Worm (Caenorhabditis elegans) whole organism, young adult: ENCODE results near the gene exh-1.

ENCODE experiments used
- B0261.1 ChIP-seq: sonication (generic microtip); optimal IDR thresholded peaks from 2 replicates; lab custom pipeline; 2016; ENCODE audit warnings: mild to moderate bottlenecking, missing genetic modification characterization, moderate library complexity, missing compliant biosample characterization
- B0336.3 ChIP-seq: fragments of 200-800 bp; sonication (Bioruptor generic); IDR thresholded peaks from 2 replicates; pipeline ENCODE4 v1.3.6; 2022; ENCODE audit warnings: missing genetic modification characterization, missing compliant biosample characterization
- F23B12.7 ChIP-seq: sonication (generic microtip); optimal IDR thresholded peaks from 2 replicates; lab custom pipeline; 2017; ENCODE audit warnings: missing genetic modification characterization, mild to moderate bottlenecking, missing compliant biosample characterization, antibody characterized with exemption, moderate library complexity; ENCODE audit not compliant: insufficient read depth
- F33H1.4 ChIP-seq: fragments of 200-800 bp; sonication (Bioruptor generic); IDR thresholded peaks from 2 replicates; pipeline ENCODE4 v1.3.6; 2022; ENCODE audit warnings: missing genetic modification reagents, missing genetic modification characterization, missing compliant biosample characterization
- F39B2.1 ChIP-seq: fragments of 200-800 bp; sonication (Bioruptor generic); IDR thresholded peaks from 2 replicates; pipeline ENCODE4 v1.3.6; 2022; ENCODE audit warnings: missing genetic modification reagents, missing genetic modification characterization, missing compliant biosample characterization
- F57A8.1 ChIP-seq: fragments of 200-800 bp; sonication (Bioruptor generic); optimal IDR thresholded peaks from 2 replicates; lab custom pipeline; 2018; ENCODE audit warnings: mild to moderate bottlenecking, missing genetic modification characterization, moderate library complexity, missing compliant biosample characterization
- F57C9.4 ChIP-seq: sonication (generic microtip); optimal IDR thresholded peaks from 2 replicates; lab custom pipeline; 2017; ENCODE audit warnings: mild to moderate bottlenecking, missing genetic modification characterization, missing compliant biosample characterization
- ZK185.1 ChIP-seq: sonication (generic microtip); optimal IDR thresholded peaks from 2 replicates; lab custom pipeline; 2016; ENCODE audit warnings: mild to moderate bottlenecking, missing genetic modification characterization, missing compliant biosample characterization; ENCODE audit not compliant: poor library complexity, severe bottlenecking
- ama-1 ChIP-seq, 3 experiments: fragments of 150-350 bp in 1 of 3; sonication (generic microtip) in 2 of 3; optimal IDR thresholded peaks; 2 replicates each; lab custom pipeline; 2014 to 2018; ENCODE audit warnings: missing biosample characterization in 2 of 3, missing genetic modification characterization in 2 of 3, missing genetic modification reagents in 2 of 3
- athp-1 ChIP-seq: sonication (generic microtip); optimal IDR thresholded peaks from 2 replicates; lab custom pipeline; 2017; ENCODE audit warnings: mild to moderate bottlenecking, missing genetic modification characterization, missing compliant biosample characterization
- attf-3 ChIP-seq: fragments of 200-800 bp; sonication (Bioruptor generic); conservative IDR thresholded peaks from 2 replicates; pipeline ENCODE4 v1.3.6; 2022; ENCODE audit warnings: missing genetic modification reagents, missing genetic modification characterization, missing compliant biosample characterization
- attf-5 ChIP-seq: fragments of 200-800 bp; sonication (Bioruptor generic); optimal IDR thresholded peaks from 2 replicates; lab custom pipeline; 2018; ENCODE audit warnings: mild to moderate bottlenecking, missing genetic modification characterization, missing compliant biosample characterization
- attf-6 ChIP-seq: fragments of 200-800 bp; sonication (Bioruptor generic); IDR thresholded peaks from 2 replicates; pipeline ENCODE4 v1.3.6; 2022; ENCODE audit warnings: missing genetic modification reagents, missing genetic modification characterization, missing compliant biosample characterization
- ccch-3 ChIP-seq: fragments of 200-800 bp; sonication (Bioruptor generic); optimal IDR thresholded peaks from 2 replicates; lab custom pipeline; 2018; ENCODE audit warnings: mild to moderate bottlenecking, missing genetic modification characterization, missing compliant biosample characterization
- cebp-1 ChIP-seq, 2 experiments: fragments of 200-800 bp in 1 of 2; sonication (Bioruptor generic) in 1 of 2; sonication (generic microtip) in 1 of 2; IDR thresholded peaks in 1 of 2; optimal IDR thresholded peaks in 1 of 2; 2 replicates each; pipeline versions ENCODE4 v1.3.6 to Lab custom; 2017 to 2022; ENCODE audit warnings: missing compliant biosample characterization in 2 of 2, missing genetic modification characterization in 2 of 2, mild to moderate bottlenecking in 1 of 2, missing genetic modification reagents in 1 of 2, moderate library complexity in 1 of 2
- ceh-100 ChIP-seq: fragments of 200-800 bp; sonication (Bioruptor generic); IDR thresholded peaks from 2 replicates; pipeline ENCODE4 v1.3.6; 2022; ENCODE audit warnings: missing genetic modification reagents, missing genetic modification characterization, missing compliant biosample characterization
- ceh-40 ChIP-seq: fragments of 200-800 bp; sonication (Bioruptor generic); IDR thresholded peaks from 2 replicates; pipeline ENCODE4 v1.3.6; 2022; ENCODE audit warnings: missing genetic modification characterization, missing compliant biosample characterization
- dox-1 ChIP-seq: fragments of 200-800 bp; sonication (Bioruptor generic); IDR thresholded peaks from 2 replicates; pipeline ENCODE4 v1.3.6; 2022; ENCODE audit warnings: missing genetic modification reagents, missing genetic modification characterization, missing compliant biosample characterization
- dpff-1 ChIP-seq: sonication (generic microtip); optimal IDR thresholded peaks from 2 replicates; lab custom pipeline; 2017; ENCODE audit warnings: mild to moderate bottlenecking, missing genetic modification characterization, missing compliant biosample characterization
- efl-1 ChIP-seq: fragments of 150-350 bp; optimal IDR thresholded peaks from 2 replicates; lab custom pipeline; 2014; ENCODE audit warnings: missing biosample characterization, missing genetic modification reagents, missing genetic modification characterization
- ets-4 ChIP-seq: fragments of 200-800 bp; sonication (Bioruptor generic); optimal IDR thresholded peaks from 2 replicates; lab custom pipeline; 2018; ENCODE audit warnings: mild to moderate bottlenecking, missing genetic modification characterization, missing compliant biosample characterization
- fkh-3 ChIP-seq: sonication (generic microtip); optimal IDR thresholded peaks from 2 replicates; lab custom pipeline; 2016; ENCODE audit warnings: mild to moderate bottlenecking, missing genetic modification characterization, missing compliant biosample characterization
- gei-17 ChIP-seq: fragments of 200-800 bp; sonication (Bioruptor generic); optimal IDR thresholded peaks from 2 replicates; lab custom pipeline; 2018; ENCODE audit warnings: mild to moderate bottlenecking, missing genetic modification characterization, missing compliant biosample characterization
- hlh-12 ChIP-seq: sonication (generic microtip); optimal IDR thresholded peaks from 2 replicates; lab custom pipeline; 2016; ENCODE audit warnings: missing genetic modification characterization, missing compliant biosample characterization
- hmg-1.2 ChIP-seq: fragments of 200-800 bp; sonication (Bioruptor generic); IDR thresholded peaks from 2 replicates; pipeline ENCODE4 v1.3.6; 2022; ENCODE audit warnings: missing genetic modification reagents, missing genetic modification characterization, missing compliant biosample characterization
- hmg-20 ChIP-seq: fragments of 200-800 bp; sonication (Bioruptor generic); IDR thresholded peaks from 2 replicates; pipeline ENCODE4 v1.3.6; 2022; ENCODE audit warnings: missing genetic modification reagents, missing genetic modification characterization, missing compliant biosample characterization
- let-526 ChIP-seq: fragments of 200-800 bp; sonication (Bioruptor generic); IDR thresholded peaks from 2 replicates; pipeline ENCODE4 v1.3.6; 2022; ENCODE audit warnings: missing genetic modification reagents, missing genetic modification characterization, missing compliant biosample characterization
- lin-26 ChIP-seq: fragments of 200-800 bp; sonication (Bioruptor generic); IDR thresholded peaks from 2 replicates; pipeline ENCODE4 v1.3.6; 2022; ENCODE audit warnings: missing genetic modification reagents, missing genetic modification characterization, missing compliant biosample characterization
- lin-35 ChIP-seq, 3 experiments: fragments of 150-350 bp in 2 of 3; sonication (generic microtip) in 1 of 3; optimal IDR thresholded peaks; 2 replicates each; lab custom pipeline; 2014 to 2018; ENCODE audit warnings: missing biosample characterization in 3 of 3, missing genetic modification characterization in 3 of 3, missing genetic modification reagents in 3 of 3
- madf-3 ChIP-seq: fragments of 200-800 bp; sonication (Bioruptor generic); IDR thresholded peaks from 2 replicates; pipeline ENCODE4 v1.3.6; 2022; ENCODE audit warnings: missing genetic modification reagents, missing genetic modification characterization, missing compliant biosample characterization
- mcd-1 ChIP-seq: fragments of 200-800 bp; sonication (Bioruptor generic); IDR thresholded peaks from 2 replicates; pipeline ENCODE4 v1.3.6; 2022; ENCODE audit warnings: missing genetic modification reagents, missing genetic modification characterization, missing compliant biosample characterization
- mxl-1 ChIP-seq: sonication (generic microtip); optimal IDR thresholded peaks from 2 replicates; lab custom pipeline; 2016; ENCODE audit warnings: missing genetic modification characterization, missing compliant biosample characterization
- nfyb-1 ChIP-seq: fragments of 200-800 bp; sonication (Bioruptor generic); IDR thresholded peaks from 2 replicates; pipeline ENCODE4 v1.3.6; 2022; ENCODE audit warnings: missing genetic modification reagents, missing genetic modification characterization, missing compliant biosample characterization
- nhr-27 ChIP-seq: fragments of 200-800 bp; sonication (Bioruptor generic); optimal IDR thresholded peaks from 2 replicates; lab custom pipeline; 2018; ENCODE audit warnings: mild to moderate bottlenecking, missing genetic modification characterization, moderate library complexity, missing compliant biosample characterization
- nhr-80 ChIP-seq: sonication (generic microtip); optimal IDR thresholded peaks from 2 replicates; lab custom pipeline; 2016; ENCODE audit warnings: missing genetic modification characterization, missing compliant biosample characterization
- nhr-90 ChIP-seq: sonication (generic microtip); optimal IDR thresholded peaks from 2 replicates; lab custom pipeline; 2016; ENCODE audit warnings: missing genotype, mild to moderate bottlenecking, missing genetic modification characterization, missing compliant biosample characterization
- rcor-1 ChIP-seq: fragments of 200-800 bp; sonication (Bioruptor generic); IDR thresholded peaks from 2 replicates; pipeline ENCODE4 v1.3.6; 2022; ENCODE audit warnings: missing genetic modification reagents, missing genetic modification characterization, missing compliant biosample characterization
- rec-8 ChIP-seq, 2 experiments: sonication (generic microtip); optimal IDR thresholded peaks; 2 replicates each; lab custom pipeline; 2016; ENCODE audit warnings: mild to moderate bottlenecking in 2 of 2, missing genetic modification characterization in 2 of 2, missing genetic modification reagents in 2 of 2, missing genotype in 2 of 2, missing biosample characterization in 1 of 2, missing compliant biosample characterization in 1 of 2, moderate library complexity in 1 of 2
- sdz-38 ChIP-seq: sonication (generic microtip); optimal IDR thresholded peaks from 2 replicates; lab custom pipeline; 2016; ENCODE audit warnings: missing genotype, missing genetic modification characterization, missing compliant biosample characterization
- snpc-4 ChIP-seq, 5 experiments: fragments of 150-350 bp in 1 of 5; sonication (generic microtip) in 4 of 5; optimal IDR thresholded peaks; 2 replicates each; lab custom pipeline; 2014 to 2018; ENCODE audit warnings: missing genetic modification characterization in 5 of 5, missing biosample characterization in 3 of 5, antibody characterized with exemption in 2 of 5, mild to moderate bottlenecking in 2 of 5, missing compliant biosample characterization in 2 of 5, missing genotype in 2 of 5, moderate library complexity in 2 of 5, missing genetic modification reagents in 1 of 5
- somi-1 ChIP-seq: fragments of 200-800 bp; sonication (Bioruptor generic); optimal IDR thresholded peaks from 2 replicates; lab custom pipeline; 2018; ENCODE audit warnings: mild to moderate bottlenecking, missing genetic modification characterization, missing compliant biosample characterization
- tbp1 ChIP-seq: fragments of 200-800 bp; sonication (Bioruptor generic); optimal IDR thresholded peaks from 2 replicates; lab custom pipeline; 2018; ENCODE audit warnings: mild to moderate bottlenecking, missing genetic modification characterization, missing compliant biosample characterization
- ztf-18 ChIP-seq: sonication (generic microtip); optimal IDR thresholded peaks from 2 replicates; lab custom pipeline; 2016; ENCODE audit warnings: missing genotype, mild to moderate bottlenecking, missing genetic modification characterization, missing compliant biosample characterization
- ztf-22 ChIP-seq: fragments of 200-800 bp; sonication (Bioruptor generic); optimal IDR thresholded peaks from 2 replicates; lab custom pipeline; 2018; ENCODE audit warnings: mild to moderate bottlenecking, missing genetic modification characterization, moderate library complexity, missing compliant biosample characterization
- ztf-28 ChIP-seq: fragments of 200-800 bp; sonication (Bioruptor generic); IDR thresholded peaks from 2 replicates; pipeline ENCODE4 v1.3.6; 2022; ENCODE audit warnings: missing genetic modification reagents, missing genetic modification characterization, missing compliant biosample characterization
- ztf-3 ChIP-seq: fragments of 200-800 bp; sonication (Bioruptor generic); optimal IDR thresholded peaks from 2 replicates; lab custom pipeline; 2018; ENCODE audit warnings: mild to moderate bottlenecking, missing genetic modification characterization, missing compliant biosample characterization

exh-1 gene

ce11 chrV:3163143-3163542 lies 6.3 kb downstream of the exh-1 start (continued):
- TF ChIP-seq sdz-38 (tag; lab: Kevin White, UChicago) (no peak), let-526 (GFP tag; lab: Robert Waterston, UW) (no peak), F39B2.1 (GFP tag; lab: Robert Waterston, UW) (no peak), ztf-22 (GFP tag; lab: Kevin White, UChicago) (no peak), rec-8 (tag; optimal IDR thresholded peaks at IDR 0.05; lab: Kevin White, UChicago) (peak in 1 of 2 experiments; percentile 64), B0336.3 (GFP tag; lab: Robert Waterston, UW) (no peak), hmg-1.2 (GFP tag; lab: Robert Waterston, UW) (0 out of 2 replicates have a peak, but pooled peaks have one; percentile 41), nhr-90 (peak; percentile 74), lin-35 (GFP tag; optimal IDR thresholded peaks at IDR 0.05; lab: Kevin White, UChicago) (no peak), nhr-80 (no peak), madf-3 (GFP tag; lab: Robert Waterston, UW) (no peak), mcd-1 (GFP tag; lab: Robert Waterston, UW) (0 out of 2 replicates have a peak, but pooled peaks have one; percentile 21), lin-26 (GFP tag; lab: Robert Waterston, UW) (peak; percentile 90), tbp1 (GFP tag; lab: Kevin White, UChicago) (peak; percentile 82), F33H1.4 (GFP tag; lab: Robert Waterston, UW) (peak; percentile 27; the same call in 1 of the 2 replicates), ccch-3 (GFP tag; lab: Kevin White, UChicago) (no peak), B0261.1 (peak; percentile 61), ztf-3 (GFP tag; lab: Kevin White, UChicago) (no peak), mxl-1 (peak; percentile 47), ZK185.1 (tag; lab: Kevin White, UChicago) (no peak), gei-17 (GFP tag; lab: Kevin White, UChicago) (no peak), ama-1 (optimal IDR thresholded peaks at IDR 0.05; lab: Kevin White, UChicago) (no peak), ama-1 (GFP tag; optimal IDR thresholded peaks at IDR 0.05; lab: Kevin White, UChicago) (no peak), F57A8.1 (GFP tag; lab: Kevin White, UChicago) (no peak), athp-1 (tag; lab: Kevin White, UChicago) (peak; percentile 48), hmg-20 (GFP tag; lab: Robert Waterston, UW) (0 out of 2 replicates have a peak, but pooled peaks have one; percentile 6), snpc-4 (GFP tag; optimal IDR thresholded peaks at IDR 0.05; lab: Kevin White, UChicago) (peak; percentile 69), snpc-4 (tag; optimal IDR thresholded peaks at IDR 0.05; lab: Kevin White, UChicago) (peak in 1 of 4 experiments; percentile 59), ceh-40 (no peak), fkh-3 (tag; lab: Kevin White, UChicago) (no peak), nhr-27 (no peak), attf-3 (GFP tag; lab: Robert Waterston, UW) (no peak), F23B12.7 (no peak), ztf-28 (GFP tag; lab: Robert Waterston, UW) (0 out of 2 replicates have a peak, but pooled peaks have one; percentile 35), F57C9.4 (no peak), ceh-100 (GFP tag; lab: Robert Waterston, UW) (no peak), cebp-1 (GFP tag; IDR thresholded peaks at IDR 0.05; lab: Robert Waterston, UW) (no peak), cebp-1 (tag; optimal IDR thresholded peaks at IDR 0.05; lab: Kevin White, UChicago) (no peak), attf-6 (GFP tag; lab: Robert Waterston, UW) (no peak), somi-1 (no peak), hlh-12 (tag; lab: Kevin White, UChicago) (no peak), dpff-1 (tag; lab: Kevin White, UChicago) (no peak), attf-5 (GFP tag; lab: Kevin White, UChicago) (peak; percentile 29), nfyb-1 (GFP tag; lab: Robert Waterston, UW) (peak; percentile 62; the same call in 1 of the 2 replicates), ets-4 (GFP tag; lab: Kevin White, UChicago) (no peak), rcor-1 (GFP tag; lab: Robert Waterston, UW) (peak; percentile 66), ztf-18 (tag; lab: Kevin White, UChicago) (peak; percentile 30), efl-1 (no peak), dox-1 (peak; percentile 59; the same call in 1 of the 2 replicates)
- TF ChIP-seq, all 124 proteins: peak for 45
